Worm (Caenorhabditis elegans): ENCODE data around the gene pat-3.

The pat-3 gene

ce11 chrIII:3906481-3906880 is 7.5 kb downstream of the pat-3 start:
- no peak for TF ChIP-seq ttx-3 (tag; optimal IDR thresholded peaks at IDR 0.05)
- TF ChIP-seq tbx-2 (tag; optimal IDR thresholded peaks at IDR 0.05): no peak
- TF ChIP-seq ztf-16 (tag; optimal IDR thresholded peaks at IDR 0.05): no peak
- no peak for TF ChIP-seq ceh-2 (tag; optimal IDR thresholded peaks at IDR 0.05)
- no peak for TF ChIP-seq unc-42 (tag; optimal IDR thresholded peaks at IDR 0.05)
- TF ChIP-seq pqm-1 (tag; optimal IDR thresholded peaks at IDR 0.05): no peak
- no peak for TF ChIP-seq pros-1 (tag; optimal IDR thresholded peaks at IDR 0.05)
- TF ChIP-seq ceh-24 (tag; optimal IDR thresholded peaks at IDR 0.05): no peak
- no peak for TF ChIP-seq ceh-34 (tag; optimal IDR thresholded peaks at IDR 0.05)
- TF ChIP-seq nhr-11 (tag; optimal IDR thresholded peaks at IDR 0.05): no peak
- TF ChIP-seq rnt-1 (tag; optimal IDR thresholded peaks at IDR 0.05): no peak
- TF ChIP-seq C38D4.7 (GFP tag; optimal IDR thresholded peaks at IDR 0.05): no peak
- no peak for TF ChIP-seq ceh-14 (tag; optimal IDR thresholded peaks at IDR 0.05)
- no peak for TF ChIP-seq hlh-13 (GFP tag; optimal IDR thresholded peaks at IDR 0.05)
- TF ChIP-seq ama-1 (optimal IDR thresholded peaks at IDR 0.05): no peak
- no peak for TF ChIP-seq npax-4 (tag; optimal IDR thresholded peaks at IDR 0.05)
- TF ChIP-seq dmd-4 (tag; optimal IDR thresholded peaks at IDR 0.05; ENCODE audit: borderline replicate concordance): no peak

- TF ChIP-seq ceh-30 (tag; optimal IDR thresholded peaks at IDR 0.05) (no peak), gmeb-2 (tag; optimal IDR thresholded peaks at IDR 0.05) (no peak), rnt-1 (tag; optimal IDR thresholded peaks at IDR 0.05) (no peak)
These were observed 11.2 kb downstream of the pat-3 start for ce11 chrIII:3902588-3903325.

ce11 chrIII:3901542-3901941 is 12.4 kb downstream of the pat-3 start, which contains the start of gene tir-1:
Gene tir-1, minus strand, starts transcription at chrIII:3901642.
- TF ChIP-seq hlh-13 (GFP tag; optimal IDR thresholded peaks at IDR 0.05): no peak
- no peak for TF ChIP-seq ceh-2 (tag; optimal IDR thresholded peaks at IDR 0.05)
- TF ChIP-seq K09A11.1 (tag; optimal IDR thresholded peaks at IDR 0.05; ENCODE audit: insufficient read depth): no peak
- TF ChIP-seq sdc-2 (tag; optimal IDR thresholded peaks at IDR 0.05): no peak
- TF ChIP-seq ceh-6 (GFP tag; optimal IDR thresholded peaks at IDR 0.05): no peak
- TF ChIP-seq odd-2 (tag; optimal IDR thresholded peaks at IDR 0.05): no peak
- TF ChIP-seq pax-1 (tag; optimal IDR thresholded peaks at IDR 0.05): no peak
- no peak for TF ChIP-seq pros-1 (tag; optimal IDR thresholded peaks at IDR 0.05)
- no peak for TF ChIP-seq zip-5 (tag; optimal IDR thresholded peaks at IDR 0.05)
- no peak for TF ChIP-seq T23F11.4 (GFP tag; optimal IDR thresholded peaks at IDR 0.05)
- TF ChIP-seq lin-11 (tag; optimal IDR thresholded peaks at IDR 0.05): no peak
- no peak for TF ChIP-seq dve-1 (tag; optimal IDR thresholded peaks at IDR 0.05)
- no peak for TF ChIP-seq fkh-6 (tag; optimal IDR thresholded peaks at IDR 0.05)
- TF ChIP-seq gmeb-2 (tag; optimal IDR thresholded peaks at IDR 0.05): no peak
- no peak for TF ChIP-seq unc-42 (tag; optimal IDR thresholded peaks at IDR 0.05)
- TF ChIP-seq lim-6 (tag; optimal IDR thresholded peaks at IDR 0.05): no peak
- TF ChIP-seq hlh-15 (tag; optimal IDR thresholded peaks at IDR 0.05): no peak
- no peak for TF ChIP-seq fkh-10 (GFP tag; optimal IDR thresholded peaks at IDR 0.05)
- no peak for TF ChIP-seq tbx-7 (tag; optimal IDR thresholded peaks at IDR 0.05)
- no peak for TF ChIP-seq ceh-24 (tag; optimal IDR thresholded peaks at IDR 0.05)

DNA sequence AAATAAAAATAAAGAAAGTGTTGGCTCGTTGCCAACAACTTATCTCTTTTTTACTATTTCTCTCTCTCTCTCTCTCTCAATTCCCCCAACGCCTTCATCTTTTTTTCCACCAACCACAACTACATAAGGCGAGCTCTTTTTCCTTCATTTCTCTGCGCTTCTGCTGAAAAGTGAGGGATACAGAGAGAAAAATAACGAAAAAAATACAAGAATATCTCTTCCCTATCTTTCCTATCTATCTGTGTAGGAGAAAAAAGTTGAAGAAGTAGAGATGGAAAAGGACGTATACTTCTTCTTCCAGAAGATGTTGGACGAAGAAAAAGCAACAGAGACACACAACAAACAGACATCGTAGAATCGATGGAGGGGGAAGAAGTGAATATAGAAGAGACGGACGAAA is 15.1 kb downstream of the pat-3 start:
- TF ChIP-seq ceh-31 (tag; optimal IDR thresholded peaks at IDR 0.05) (peak; percentile 21), ceh-18 (tag; optimal IDR thresholded peaks at IDR 0.05) (no peak), unc-42 (tag; optimal IDR thresholded peaks at IDR 0.05) (peak; percentile 26)

DNA sequence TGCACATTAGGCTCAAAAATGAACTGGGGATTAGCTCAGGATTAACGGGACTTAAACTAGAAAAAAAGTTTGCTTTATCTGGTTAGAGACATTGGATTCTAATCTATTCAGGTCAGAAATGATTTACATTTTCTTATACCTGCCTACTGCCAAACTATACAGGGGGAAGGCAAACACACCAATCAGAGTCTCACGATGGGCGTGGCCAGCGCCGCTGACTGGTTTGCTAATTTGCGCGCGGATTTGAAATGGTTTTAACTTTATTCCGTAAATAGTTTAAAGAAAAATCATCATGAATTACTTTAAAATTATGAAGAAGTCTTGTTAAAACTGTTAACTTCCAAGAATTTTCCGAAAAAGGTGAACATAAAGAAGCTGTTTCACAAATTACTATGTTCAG is 15.6 kb downstream of the pat-3 start:
- TF ChIP-seq ttx-3 (tag; optimal IDR thresholded peaks at IDR 0.05): no peak
- TF ChIP-seq nfya-1 (tag; optimal IDR thresholded peaks at IDR 0.05): peak; percentile 88
- TF ChIP-seq nhr-11 (tag; optimal IDR thresholded peaks at IDR 0.05): no peak
